Worm (Caenorhabditis elegans) whole organism, early embryonic: ENCODE measurements around the gene vms-1.

ENCODE experiments used
- B0310.2 ChIP-seq: sonication (generic microtip); optimal IDR thresholded peaks from 2 replicates; lab custom pipeline; 2016; ENCODE audit warnings: mild to moderate bottlenecking, missing genetic modification characterization, missing compliant biosample characterization
- F13C5.2 ChIP-seq: sonication (generic microtip); optimal IDR thresholded peaks from 2 replicates; lab custom pipeline; 2017; ENCODE audit warnings: mild to moderate bottlenecking, missing genetic modification characterization, inconsistent platforms, missing compliant biosample characterization
- aly-1 ChIP-seq: sonication (generic microtip); optimal IDR thresholded peaks from 2 replicates; lab custom pipeline; 2016; ENCODE audit warnings: missing genetic modification characterization, missing compliant biosample characterization
- ama-1 ChIP-seq: fragments of 150-350 bp; optimal IDR thresholded peaks from 2 replicates; lab custom pipeline; 2014
- ceh-13 ChIP-seq: fragments of 200-800 bp; sonication (Bioruptor generic); optimal IDR thresholded peaks from 2 replicates; lab custom pipeline; 2018; ENCODE audit warnings: mild to moderate bottlenecking, missing genetic modification characterization, missing compliant biosample characterization
- ceh-36 ChIP-seq: sonication (generic microtip); optimal IDR thresholded peaks from 2 replicates; lab custom pipeline; 2016; ENCODE audit warnings: missing genetic modification characterization, inconsistent platforms, missing compliant biosample characterization
- ets-7 ChIP-seq: sonication (generic microtip); optimal IDR thresholded peaks from 2 replicates; lab custom pipeline; 2016; ENCODE audit warnings: missing genotype, missing genetic modification characterization, missing compliant biosample characterization
- flt-1 ChIP-seq: fragments of 200-800 bp; sonication (Bioruptor generic); IDR thresholded peaks from 2 replicates; pipeline ENCODE4 v1.3.6; 2022; ENCODE audit warnings: missing genetic modification characterization, missing compliant biosample characterization
- hmbx-1 ChIP-seq: sonication (generic microtip); optimal IDR thresholded peaks from 2 replicates; lab custom pipeline; 2016; ENCODE audit warnings: mild to moderate bottlenecking, missing genetic modification characterization, missing compliant biosample characterization
- hmg-4 ChIP-seq: fragments of 200-800 bp; sonication (Bioruptor generic); optimal IDR thresholded peaks from 2 replicates; lab custom pipeline; 2018; ENCODE audit warnings: mild to moderate bottlenecking, missing genetic modification characterization, missing compliant biosample characterization
- hnd-1 ChIP-seq: sonication (generic microtip); optimal IDR thresholded peaks from 2 replicates; lab custom pipeline; 2016; ENCODE audit warnings: missing genetic modification characterization, missing compliant biosample characterization
- pes-1 ChIP-seq: fragments of 200-800 bp; sonication (Bioruptor generic); IDR thresholded peaks from 2 replicates; pipeline ENCODE4 v1.3.6; 2022; ENCODE audit warnings: missing genetic modification reagents, missing genetic modification characterization, missing compliant biosample characterization
- scrt-1 ChIP-seq: fragments of 200-800 bp; sonication (Bioruptor generic); IDR thresholded peaks from 2 replicates; pipeline ENCODE4 v1.3.6; 2022; ENCODE audit warnings: missing genetic modification characterization, missing compliant biosample characterization
- sea-1 ChIP-seq: fragments of 200-800 bp; sonication (Bioruptor generic); conservative IDR thresholded peaks from 2 replicates; pipeline ENCODE4 v1.3.6; 2022; ENCODE audit warnings: missing genetic modification characterization, missing compliant biosample characterization
- tbx-11 ChIP-seq: fragments of 200-800 bp; sonication (Bioruptor generic); IDR thresholded peaks from 2 replicates; pipeline ENCODE4 v1.3.6; 2022; ENCODE audit warnings: missing genetic modification characterization, missing compliant biosample characterization
- tbx-37 ChIP-seq: fragments of 200-800 bp; sonication (Bioruptor generic); conservative IDR thresholded peaks from 2 replicates; pipeline ENCODE4 v1.3.6; 2022; ENCODE audit warnings: missing genetic modification reagents, missing genetic modification characterization, missing compliant biosample characterization
- tra-4 ChIP-seq: sonication (generic microtip); optimal IDR thresholded peaks from 2 replicates; lab custom pipeline; 2017; ENCODE audit warnings: missing genetic modification characterization, missing compliant biosample characterization

vms-1 gene

DNA sequence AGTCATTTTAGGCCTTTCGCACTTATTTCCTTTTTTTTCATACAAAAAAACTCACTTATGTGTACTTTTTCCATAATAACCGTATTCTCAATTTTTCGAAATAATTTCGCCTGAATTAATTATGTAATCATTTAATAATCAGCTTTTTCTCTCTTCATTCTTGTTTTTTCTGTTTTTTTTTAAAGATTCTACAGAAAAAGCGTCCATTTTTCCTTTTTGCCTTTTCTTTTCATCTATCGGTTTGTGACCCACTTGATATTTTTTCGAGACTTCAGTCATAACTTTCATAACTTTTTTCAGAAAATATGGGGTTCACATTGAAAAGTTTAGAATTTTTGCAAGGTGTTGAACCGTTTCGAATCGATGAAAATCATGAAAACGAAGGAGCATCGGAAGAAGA, at the start of gene vms-1:
TSS of gene vms-1 (plus strand) at position 301 of the 400 bp plus-strand sequence.
- no peak for TF ChIP-seq ceh-36 (tag; lab: Kevin White, UChicago)
- TF ChIP-seq ets-7 (tag; lab: Kevin White, UChicago): no peak
- no peak for TF ChIP-seq scrt-1 (GFP tag; lab: Robert Waterston, UW)
- TF ChIP-seq F13C5.2 (tag; lab: Kevin White, UChicago): no peak
- TF ChIP-seq aly-1 (tag; lab: Kevin White, UChicago): no peak
- TF ChIP-seq hmbx-1 (tag; lab: Kevin White, UChicago): no peak
- no peak for TF ChIP-seq tbx-37

DNA sequence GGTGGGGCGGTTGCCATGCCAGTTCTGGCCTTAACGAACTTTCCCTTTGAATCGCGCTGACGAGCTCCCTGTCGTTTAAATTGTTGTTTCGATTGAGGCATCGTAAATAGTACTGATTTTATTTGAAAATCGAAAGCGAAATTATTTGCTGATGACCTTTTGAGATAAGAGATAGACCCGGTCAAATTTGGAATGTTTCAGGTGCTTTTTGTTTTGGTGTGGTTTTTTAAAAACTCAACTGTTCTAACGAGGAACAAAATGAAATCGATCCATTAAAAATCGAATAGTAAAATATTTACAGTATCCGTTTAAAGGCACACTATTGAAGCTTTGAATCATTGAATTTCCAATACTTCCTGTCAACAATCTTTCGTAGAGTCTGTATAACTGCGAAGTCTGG, 45.6 kb upstream of the vms-1 start, which contains the start of gene K12H4.6:
TSS of gene K12H4.6 (minus strand) at position 101 of the 400 bp plus-strand sequence.
- no peak for TF ChIP-seq pes-1 (GFP tag; lab: Robert Waterston, UW)
- no peak for TF ChIP-seq sea-1 (GFP tag; lab: Robert Waterston, UW)
- TF ChIP-seq hmbx-1 (tag; lab: Kevin White, UChicago): no peak
- no peak for TF ChIP-seq F13C5.2 (tag; lab: Kevin White, UChicago)
- no peak for TF ChIP-seq ceh-13 (GFP tag; lab: Kevin White, UChicago)
- no peak for TF ChIP-seq aly-1 (tag; lab: Kevin White, UChicago)
- TF ChIP-seq B0310.2: no peak
- no peak for TF ChIP-seq hnd-1 (tag; lab: Kevin White, UChicago)
- no peak for TF ChIP-seq ets-7 (tag; lab: Kevin White, UChicago)
- no peak for TF ChIP-seq flt-1 (GFP tag; lab: Robert Waterston, UW)
- TF ChIP-seq scrt-1 (GFP tag; lab: Robert Waterston, UW): no peak
- TF ChIP-seq tbx-37: no peak
- TF ChIP-seq hmg-4: no peak
- no peak for TF ChIP-seq tra-4 (tag; lab: Kevin White, UChicago)

DNA sequence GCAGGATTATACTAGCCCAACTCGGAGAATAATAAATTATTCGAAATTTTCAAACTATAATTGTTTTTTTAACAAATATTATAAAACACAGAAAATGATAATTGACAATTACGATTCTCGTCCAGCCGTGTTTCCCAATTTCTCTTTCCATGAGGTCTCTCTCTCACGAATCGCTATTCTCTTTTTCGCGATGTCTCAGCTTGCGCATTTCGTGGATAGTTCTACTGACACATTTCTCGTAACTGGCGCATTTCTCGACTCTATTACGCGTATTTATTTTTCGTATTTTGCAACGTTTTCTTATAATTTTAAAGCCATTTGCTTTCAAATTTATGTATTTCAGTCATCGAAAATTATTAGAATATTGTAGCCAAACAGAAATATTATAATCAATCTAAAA, 44.6 kb upstream of the vms-1 start:
- TF ChIP-seq ceh-36 (tag; lab: Kevin White, UChicago) (peak; percentile 97), tbx-37 (peak; percentile 100), sea-1 (GFP tag; lab: Robert Waterston, UW) (peak; percentile 100), F13C5.2 (tag; lab: Kevin White, UChicago) (peak; percentile 100), ceh-13 (GFP tag; lab: Kevin White, UChicago) (peak; percentile 100), B0310.2 (peak; percentile 100), hmg-4 (peak; percentile 100), tra-4 (tag; lab: Kevin White, UChicago) (peak; percentile 99), hnd-1 (tag; lab: Kevin White, UChicago) (peak; percentile 98), ama-1 (lab: Kevin White, UChicago) (no peak), ets-7 (tag; lab: Kevin White, UChicago) (peak; percentile 99), aly-1 (tag; lab: Kevin White, UChicago) (peak; percentile 96), scrt-1 (GFP tag; lab: Robert Waterston, UW) (peak; percentile 100), tbx-11 (GFP tag; lab: Robert Waterston, UW) (peak; percentile 100), hmbx-1 (tag; lab: Kevin White, UChicago) (peak; percentile 95), pes-1 (GFP tag; lab: Robert Waterston, UW) (peak; percentile 99), flt-1 (GFP tag; lab: Robert Waterston, UW) (peak; percentile 98)

DNA sequence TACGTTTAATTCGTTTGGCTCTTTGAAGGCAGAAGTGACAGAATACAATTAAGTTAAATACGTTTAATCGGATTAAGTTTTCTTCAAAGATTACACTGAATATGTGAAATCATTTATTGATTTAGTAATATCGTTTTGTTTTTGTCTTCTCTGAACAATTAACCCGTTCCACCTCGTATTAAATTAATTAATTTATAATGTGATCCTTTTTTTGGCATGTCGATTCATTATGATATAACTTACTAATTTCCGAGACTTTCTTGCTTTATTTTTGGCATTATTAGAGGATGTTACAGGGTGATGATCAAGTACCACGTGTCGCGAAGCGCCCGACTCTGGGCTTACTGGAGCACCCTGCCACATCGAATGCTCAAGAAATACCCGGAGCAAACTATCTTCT, 44.1 kb upstream of the vms-1 start, which contains the start of gene K12H4.5:
TSS of gene K12H4.5 (plus strand) at position 301 of the 400 bp plus-strand sequence.
- TF ChIP-seq hnd-1 (tag; lab: Kevin White, UChicago) (no peak), tbx-11 (GFP tag; lab: Robert Waterston, UW) (no peak), hmg-4 (no peak), aly-1 (tag; lab: Kevin White, UChicago) (no peak), ceh-36 (tag; lab: Kevin White, UChicago) (no peak), hmbx-1 (tag; lab: Kevin White, UChicago) (no peak), sea-1 (GFP tag; lab: Robert Waterston, UW) (no peak), scrt-1 (GFP tag; lab: Robert Waterston, UW) (no peak), flt-1 (GFP tag; lab: Robert Waterston, UW) (no peak), tbx-37 (no peak), pes-1 (GFP tag; lab: Robert Waterston, UW) (no peak), F13C5.2 (tag; lab: Kevin White, UChicago) (no peak), ceh-13 (GFP tag; lab: Kevin White, UChicago) (no peak), tra-4 (tag; lab: Kevin White, UChicago) (no peak), ama-1 (lab: Kevin White, UChicago) (no peak)

DNA sequence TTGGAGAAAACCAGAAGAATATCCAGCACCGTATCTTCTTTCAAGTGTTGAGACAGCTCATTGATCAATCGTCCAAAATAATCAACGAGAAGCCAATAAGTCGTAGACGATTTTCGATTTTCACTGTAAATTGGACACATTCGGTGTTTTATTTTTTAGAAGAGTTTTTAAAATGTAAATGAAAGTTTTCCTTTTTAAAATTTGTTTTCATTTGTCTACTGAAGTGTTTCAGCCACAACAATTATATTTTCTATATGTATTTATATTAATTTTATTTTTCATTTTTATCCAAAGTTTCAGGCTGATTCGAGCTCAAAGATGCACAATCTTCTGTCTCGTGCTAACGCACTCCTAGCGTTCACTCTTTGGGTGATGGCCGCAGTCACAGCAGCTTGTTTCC, 43.6 kb upstream of the vms-1 start, which contains the start of gene spcs-3:
TSS of gene spcs-3 (plus strand) at position 301 of the 400 bp plus-strand sequence.
- TF ChIP-seq ama-1 (lab: Kevin White, UChicago) (no peak), ceh-36 (tag; lab: Kevin White, UChicago) (no peak), hmbx-1 (tag; lab: Kevin White, UChicago) (no peak), tra-4 (tag; lab: Kevin White, UChicago) (no peak), hnd-1 (tag; lab: Kevin White, UChicago) (no peak)

DNA sequence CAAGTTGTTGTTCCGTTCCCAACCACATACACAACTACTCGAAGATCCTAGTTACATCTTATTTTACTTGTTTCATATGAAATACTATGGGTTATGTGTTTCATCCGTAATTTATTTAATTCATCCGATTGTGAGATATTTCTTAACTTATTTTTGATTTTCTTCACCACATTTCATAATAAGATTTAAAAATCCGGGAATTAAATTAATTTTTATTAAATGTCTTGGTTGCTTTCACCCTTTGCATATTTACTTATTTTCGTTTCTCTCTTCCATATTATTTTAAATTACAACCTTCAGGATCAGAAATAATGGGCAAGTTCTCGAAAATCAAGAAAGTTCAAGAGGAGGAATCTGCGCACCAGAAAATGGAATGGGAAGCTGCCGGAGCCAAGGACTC, 42.6 kb upstream of the vms-1 start, which contains the start of gene K12H4.3:
TSS of gene K12H4.3 (plus strand) at position 301 of the 400 bp plus-strand sequence.
- no peak for TF ChIP-seq hnd-1 (tag; lab: Kevin White, UChicago)
- no peak for TF ChIP-seq ets-7 (tag; lab: Kevin White, UChicago)
- TF ChIP-seq ceh-13 (GFP tag; lab: Kevin White, UChicago): no peak
- TF ChIP-seq tbx-37: no peak

DNA sequence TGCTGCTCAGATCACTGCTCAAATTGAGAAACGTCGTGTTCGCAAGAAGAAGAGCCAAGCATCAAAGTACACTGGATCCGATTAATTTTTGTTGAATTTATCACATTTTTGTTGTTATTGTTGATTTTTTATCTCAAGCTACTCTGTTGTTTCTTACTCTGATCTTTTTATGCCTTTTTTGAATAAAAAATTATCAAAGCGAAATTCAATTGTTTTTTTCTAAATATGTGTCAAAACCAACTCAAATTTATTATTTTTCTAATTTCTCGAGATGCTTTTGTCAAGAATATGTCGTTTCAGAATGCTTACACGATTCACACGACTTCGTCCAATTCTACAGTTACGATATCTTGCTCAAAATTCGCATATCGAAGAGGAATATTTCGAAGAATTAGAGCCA, 40.9 kb upstream of the vms-1 start, which contains the start of gene K12H4.2:
TSS of gene K12H4.2 (plus strand) at position 301 of the 400 bp plus-strand sequence.
- TF ChIP-seq scrt-1 (GFP tag; lab: Robert Waterston, UW) (no peak), F13C5.2 (tag; lab: Kevin White, UChicago) (no peak), aly-1 (tag; lab: Kevin White, UChicago) (no peak), hmbx-1 (tag; lab: Kevin White, UChicago) (no peak)
